Worm (Caenorhabditis elegans): ENCODE data around the gene egas-3.

ce11 chrV:18638367-18638873, 2.3 kb upstream of the egas-3 start, which contains the start of gene col-42:
- no peak for TF ChIP-seq F13H6.1 (tag; optimal IDR thresholded peaks at IDR 0.05)
- no peak for TF ChIP-seq syd-9 (tag; optimal IDR thresholded peaks at IDR 0.05)
- no peak for TF ChIP-seq odd-2 (tag; optimal IDR thresholded peaks at IDR 0.05)
- no peak for TF ChIP-seq pros-1 (tag; optimal IDR thresholded peaks at IDR 0.05)
- TF ChIP-seq lin-11 (tag; optimal IDR thresholded peaks at IDR 0.05): no peak
- TF ChIP-seq unc-55 (GFP tag; optimal IDR thresholded peaks at IDR 0.05): no peak
- no peak for TF ChIP-seq pax-1 (tag; optimal IDR thresholded peaks at IDR 0.05)
- TF ChIP-seq fax-1 (tag; optimal IDR thresholded peaks at IDR 0.05): no peak
